Worm (Caenorhabditis elegans): Measurements from ENCODE around the gene Y46B2A.4.

ce11 chrII:823529-823928 is 38.1 kb upstream of the Y46B2A.4 start, which contains the start of gene F46F5.10:
- TF ChIP-seq eor-1 (tag; optimal IDR thresholded peaks at IDR 0.05) = no peak
- TF ChIP-seq elt-1 (tag; optimal IDR thresholded peaks at IDR 0.05) = no peak
- no peak for TF ChIP-seq ceh-16 (tag; optimal IDR thresholded peaks at IDR 0.05)
- no peak for TF ChIP-seq elt-2 (tag; optimal IDR thresholded peaks at IDR 0.05)
- TF ChIP-seq zag-1 (tag; optimal IDR thresholded peaks at IDR 0.05) = no peak
- no peak for TF ChIP-seq nhr-28 (tag; optimal IDR thresholded peaks at IDR 0.05)
- no peak for TF ChIP-seq ama-1 (optimal IDR thresholded peaks at IDR 0.05)
- TF ChIP-seq fos-1 (tag; optimal IDR thresholded peaks at IDR 0.05) = no peak
